Fruit fly (Drosophila melanogaster) ovary, adult (tissue): Measurements from ENCODE around the gene CG4270.

Experiments used
- CG17801 ChIP-seq: fragments of 200-800 bp; optimal IDR thresholded peaks from 2 replicates; lab custom pipeline; 2019; ENCODE audit warnings: missing biosample characterization, mild to moderate bottlenecking, missing genetic modification characterization, moderate library complexity; ENCODE audit not compliant: partially characterized antibody

CG4270 gene

DNA sequence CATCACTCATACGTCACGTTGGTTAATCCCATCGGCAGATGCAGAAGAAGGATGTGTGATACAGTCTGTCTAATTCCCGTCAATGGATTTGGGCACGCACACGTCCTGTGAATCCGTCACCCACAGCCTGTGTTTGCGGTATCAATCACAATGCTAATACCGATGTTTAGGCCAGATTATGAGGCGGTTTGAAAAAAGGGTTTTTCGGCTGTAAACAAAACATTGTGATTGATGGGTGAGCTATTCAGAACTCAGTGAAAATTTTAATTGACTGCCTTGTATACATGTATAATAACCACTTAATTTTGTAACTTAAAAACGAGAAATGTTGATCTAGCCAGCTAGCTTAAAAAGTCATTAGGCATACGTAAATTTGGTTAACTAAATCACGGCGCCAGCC lies at the start of gene CG4270:
Gene CG4270 (plus strand): TSS at position 301 of the 400 bp plus-strand sequence.
- no peak for TF ChIP-seq CG17801 (GFP tag; lab: Kevin White, UChicago)

dm6 chr2L:2214004-2214403 lies 49.2 kb upstream of the CG4270 start, which contains the start of the genes Uch and CG34174:
Uch (minus strand) TSS chr2L:2214211.
CG34174 (plus strand) TSS chr2L:2214266.
- TF ChIP-seq CG17801 (GFP tag; lab: Kevin White, UChicago): peak; percentile 43

DNA sequence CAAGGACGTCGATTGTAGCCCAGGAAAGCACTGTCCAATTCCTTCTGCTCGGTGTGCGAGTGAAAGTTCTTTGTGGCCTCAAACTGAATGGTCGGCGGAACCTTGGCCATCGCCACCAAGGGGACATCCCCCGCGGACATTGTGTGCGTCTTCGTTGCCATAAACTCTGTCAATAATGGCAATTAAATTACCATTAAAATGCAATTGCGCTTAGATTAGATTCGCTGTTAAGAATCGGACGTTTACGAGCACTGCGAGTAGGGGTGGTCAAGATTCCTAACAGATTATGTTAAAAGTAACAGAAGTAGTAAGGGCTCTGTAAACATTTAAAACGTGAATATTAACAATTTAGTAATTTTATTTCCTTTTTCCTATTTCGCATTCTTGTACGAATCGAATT lies 47.2 kb upstream of the CG4270 start, which contains the start of gene daed:
Gene daed (minus strand): TSS at position 247 of the 400 bp plus-strand sequence.
- TF ChIP-seq CG17801 (GFP tag; lab: Kevin White, UChicago): no peak

dm6 chr2L:2217067-2217684 lies 46.1 kb upstream of the CG4270 start, which contains the start of the genes CG15386, CG42371 and mio:
CG15386 (minus strand) TSS chr2L:2217246.
CG42371 (minus strand) TSS chr2L:2217246.
mio (plus strand) TSS chr2L:2217290.
- peak; percentile 60 for TF ChIP-seq CG17801 (GFP tag; lab: Kevin White, UChicago)

DNA sequence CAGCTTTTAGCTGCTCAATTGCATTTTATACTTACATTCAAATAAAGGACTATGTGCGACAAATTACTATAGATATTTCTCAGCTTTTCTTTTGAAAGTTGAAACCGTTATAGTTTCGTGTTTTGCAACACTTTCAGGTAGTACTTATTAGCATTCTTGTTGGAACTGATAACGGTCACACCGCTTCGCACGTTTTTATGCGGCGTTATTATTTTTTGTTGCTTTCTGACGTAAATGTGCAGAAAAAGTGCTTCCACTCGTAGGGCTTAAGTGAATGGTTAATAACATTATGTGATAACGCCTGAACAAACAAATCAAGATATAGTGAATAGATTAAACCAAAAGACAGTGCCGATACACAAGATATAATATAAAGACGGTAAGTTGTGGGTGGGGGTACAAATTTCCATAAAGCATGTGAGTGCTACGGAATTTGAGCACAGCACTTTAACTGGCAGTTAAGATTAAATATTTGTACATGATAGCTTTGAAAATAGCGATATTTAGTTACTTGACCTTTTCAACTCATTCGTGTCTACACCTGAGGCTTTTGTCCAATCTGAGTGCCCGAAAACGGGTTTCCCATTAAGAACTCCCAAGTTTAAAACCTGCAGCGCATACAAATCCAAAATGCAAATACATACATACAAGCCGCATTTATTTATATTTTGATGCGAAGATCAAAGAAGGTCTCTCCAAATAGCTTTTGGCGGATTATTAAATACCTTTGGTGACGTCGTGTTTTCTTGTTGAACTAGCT lies 42.5 kb upstream of the CG4270 start, which contains the start of gene papi:
Gene papi (plus strand): TSS at position 176 of the 760 bp plus-strand sequence.
- TF ChIP-seq CG17801 (GFP tag; lab: Kevin White, UChicago): no peak

dm6 chr2L:2221649-2222150 lies 41.5 kb upstream of the CG4270 start:
- peak; percentile 99 for TF ChIP-seq CG17801 (GFP tag; lab: Kevin White, UChicago)

DNA sequence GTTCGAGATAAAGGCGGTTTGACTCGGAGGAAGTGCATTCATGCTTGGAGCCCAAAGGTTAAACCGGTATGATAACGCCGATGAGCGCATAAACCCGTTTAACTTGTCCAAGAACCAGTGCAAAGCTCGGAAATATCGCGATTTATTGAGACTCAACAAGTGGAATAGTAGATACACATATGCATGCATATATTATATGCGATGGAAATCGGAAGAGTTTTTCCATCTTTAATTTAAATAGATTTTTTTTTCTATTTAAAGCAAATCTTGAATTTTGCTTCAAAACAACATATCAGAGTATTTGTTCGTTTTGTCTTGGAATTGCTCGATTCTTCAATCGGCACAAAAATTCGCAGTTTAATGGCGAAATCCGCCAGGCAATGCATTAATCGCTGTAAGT lies 40.9 kb upstream of the CG4270 start:
- no peak for TF ChIP-seq CG17801 (GFP tag; lab: Kevin White, UChicago)

DNA sequence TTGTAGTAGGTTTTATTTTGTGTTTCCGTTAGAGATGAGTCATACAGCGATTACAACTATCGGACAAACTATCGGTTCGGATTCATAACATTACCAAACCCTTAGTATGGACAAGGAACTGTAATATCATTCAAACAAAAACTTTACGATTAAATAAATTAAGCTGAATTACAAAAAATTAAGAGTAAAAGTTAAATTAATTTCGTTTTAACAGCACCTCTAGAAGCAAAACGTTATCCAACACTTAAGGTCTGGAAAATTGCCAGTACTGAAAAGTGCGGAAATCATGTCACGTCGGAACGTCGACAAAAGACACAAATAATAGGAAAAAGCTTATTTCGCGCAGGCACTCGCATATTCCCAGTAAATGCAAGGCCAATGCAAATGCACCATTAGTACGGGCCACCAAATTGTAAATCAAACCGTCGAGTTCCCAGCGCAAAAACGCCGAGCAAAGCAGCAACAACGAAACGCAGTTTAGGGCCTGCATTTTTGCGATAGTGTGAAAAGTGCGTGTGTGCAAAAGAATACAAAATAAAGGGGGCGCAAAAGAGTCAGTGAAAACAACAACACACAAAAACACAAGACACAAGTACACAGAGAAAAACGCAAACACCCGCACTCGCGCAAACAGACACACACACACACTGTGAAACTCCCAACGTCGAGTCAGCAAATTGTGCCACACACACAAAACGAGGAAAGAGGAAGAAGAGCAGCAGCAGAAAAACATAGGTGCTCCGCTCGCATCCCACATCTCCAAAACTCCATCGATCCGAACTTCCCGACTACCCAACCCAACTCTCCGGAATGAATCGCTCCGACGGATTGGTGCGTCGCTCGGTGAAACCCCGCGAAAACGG lies 36.8 kb upstream of the CG4270 start, which contains the start of the genes CG15387 and sau:
Gene CG15387 (minus strand): TSS at position 36 of the 863 bp plus-strand sequence.
Gene sau (plus strand): TSS at position 84 of the 863 bp plus-strand sequence.
- peak; percentile 86 for TF ChIP-seq CG17801 (GFP tag; lab: Kevin White, UChicago)

DNA sequence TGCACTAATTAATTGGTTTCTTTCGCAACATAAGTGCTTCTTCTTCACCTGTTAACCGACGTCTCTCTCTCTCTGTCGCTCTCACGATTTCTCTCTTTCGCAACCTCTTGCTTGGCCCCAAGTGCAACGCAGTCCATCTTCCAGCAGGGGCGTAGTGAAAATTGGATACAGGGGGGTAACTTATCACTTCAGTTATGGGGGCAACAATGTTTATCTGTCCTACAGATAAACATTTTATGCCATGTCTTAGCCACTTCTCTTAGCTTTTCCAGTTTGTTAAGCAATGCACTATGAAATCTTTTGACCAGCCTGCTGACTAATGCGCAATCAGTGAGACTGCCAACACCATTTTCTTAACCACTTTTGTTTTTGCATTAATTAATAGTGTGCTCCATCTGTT lies 35.9 kb upstream of the CG4270 start:
- TF ChIP-seq CG17801 (GFP tag; lab: Kevin White, UChicago): peak; percentile 35

DNA sequence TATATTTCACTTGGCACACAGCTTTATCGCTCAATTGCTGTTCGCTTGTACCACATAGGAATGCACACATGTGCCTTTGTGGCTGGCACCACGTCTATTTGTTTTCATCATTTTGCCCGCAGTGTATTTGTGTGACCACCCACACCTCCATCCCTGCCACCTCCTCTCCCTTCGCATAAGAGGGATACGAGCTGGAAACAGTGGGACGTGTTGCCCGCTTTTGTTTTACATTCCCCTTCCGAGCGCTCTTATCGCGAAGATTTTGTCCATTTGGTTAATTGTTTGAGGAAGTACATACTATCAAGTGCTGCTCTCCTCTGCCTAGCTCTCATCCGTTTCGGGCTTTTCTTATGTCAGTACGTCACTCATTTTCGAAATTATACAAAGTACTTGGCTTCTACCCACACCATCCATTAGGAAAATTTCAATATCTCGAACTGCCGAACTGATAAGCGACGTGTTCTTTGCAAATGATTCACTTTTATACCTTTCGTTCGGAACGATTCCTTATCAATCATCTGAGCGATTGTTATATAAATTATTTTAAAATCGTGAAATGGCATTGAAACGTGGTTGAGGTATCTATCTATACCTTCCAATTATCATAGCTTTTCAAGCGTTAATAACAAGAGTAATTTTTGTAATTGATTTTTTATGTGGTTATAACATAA lies 34.9 kb upstream of the CG4270 start:
- no peak for TF ChIP-seq CG17801 (GFP tag; lab: Kevin White, UChicago)

DNA sequence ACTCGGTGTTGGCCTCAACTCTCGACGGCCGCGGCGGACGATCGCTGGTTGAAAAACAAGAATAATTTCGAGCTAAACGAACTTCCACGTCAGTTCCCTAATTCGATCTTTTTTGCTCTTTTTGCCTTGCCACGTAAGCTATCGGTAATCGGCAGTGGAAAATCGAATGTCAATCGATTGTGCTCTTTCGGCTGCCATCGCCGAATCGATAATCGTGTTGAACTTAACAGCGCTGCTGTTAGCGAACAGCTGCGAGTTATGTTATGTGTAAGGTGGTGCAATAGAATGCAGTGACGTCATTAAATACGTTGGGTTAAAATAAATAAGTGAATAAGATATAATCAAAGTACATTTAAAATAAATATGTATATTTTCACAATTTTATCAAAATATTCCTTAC lies 26.5 kb upstream of the CG4270 start, which contains the start of gene Sec24CD:
Gene Sec24CD (minus strand): TSS at position 123 of the 400 bp plus-strand sequence.
- TF ChIP-seq CG17801 (GFP tag; lab: Kevin White, UChicago): peak; percentile 77

- no peak for TF ChIP-seq CG17801 (GFP tag; lab: Kevin White, UChicago)
Observed at dm6 chr2L:2238151-2238550, 25.1 kb upstream of the CG4270 start, which contains the start of gene Tengl3. Tengl3 (minus strand) TSS chr2L:2238251.

DNA sequence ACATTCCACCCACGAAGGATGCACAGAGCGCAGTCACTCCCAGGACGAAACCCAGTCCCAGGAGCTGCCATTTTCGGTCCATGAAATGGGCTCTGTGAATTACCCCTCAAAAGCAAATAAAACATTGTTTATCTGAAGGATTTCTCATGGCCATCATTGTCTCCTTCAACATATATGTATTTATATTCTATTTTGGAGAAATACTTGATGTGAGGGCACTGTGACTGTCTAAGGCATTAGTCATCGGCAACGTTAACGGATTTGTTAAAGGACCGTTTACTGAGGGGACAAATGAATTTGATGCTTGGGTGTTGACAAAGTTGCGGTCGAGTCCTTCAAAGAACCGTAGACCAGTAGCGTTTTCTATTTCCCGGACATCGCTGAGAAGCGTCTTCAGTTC lies 24.0 kb upstream of the CG4270 start, which contains the start of gene Tengl2:
Gene Tengl2 (minus strand): TSS at position 101 of the 400 bp plus-strand sequence.
- TF ChIP-seq CG17801 (GFP tag; lab: Kevin White, UChicago): no peak
